Fruit fly (Drosophila melanogaster) Kc167 (cell line): Measurements from ENCODE around the gene tutl.

Experiments used
- insv ChIP-seq: fragments of >200 bp; optimal IDR thresholded peaks from 3 replicates; lab custom pipeline; 2018; ENCODE audit warnings: missing external identifiers
- psq ChIP-seq: fragments of >200 bp; optimal IDR thresholded peaks from 2 replicates; lab custom pipeline; 2017; ENCODE audit warnings: missing external identifiers
- ttk ChIP-seq: sonication (Bioruptor generic); optimal IDR thresholded peaks from 2 replicates; lab custom pipeline; 2017; ENCODE audit warnings: missing external identifiers

DNA sequence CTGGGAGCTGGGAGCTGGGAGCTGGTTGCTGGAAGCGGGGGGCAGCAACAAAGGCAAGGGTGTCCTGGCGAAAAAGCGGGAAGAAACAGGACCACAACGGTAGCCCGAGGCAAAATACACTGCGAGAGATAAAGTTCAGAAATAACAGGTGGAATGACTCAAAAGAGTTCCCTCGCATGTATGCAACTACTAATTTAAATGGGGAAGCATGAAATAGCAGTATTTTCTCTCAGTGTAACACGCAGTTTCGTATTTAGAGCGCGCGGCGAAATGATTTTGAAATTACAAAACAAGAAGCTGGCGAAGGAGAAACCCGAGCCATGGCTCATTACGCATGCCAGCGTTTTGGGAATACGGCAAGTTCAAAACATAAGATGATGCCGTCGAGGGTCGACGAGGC is 34.6 kb upstream of the tutl start:
- TF ChIP-seq ttk (lab: Kevin White, UChicago) (no peak), insv (lab: Kevin White, UChicago) (no peak), psq (lab: Kevin White, UChicago) (no peak)
